Worm (Caenorhabditis elegans) whole organism, early embryonic: ENCODE results near the gene ugt-5.

ENCODE experiments used
- B0310.2 ChIP-seq: sonication (generic microtip); optimal IDR thresholded peaks from 2 replicates; lab custom pipeline; 2016; ENCODE audit warnings: mild to moderate bottlenecking, missing genetic modification characterization, missing compliant biosample characterization
- aly-1 ChIP-seq: sonication (generic microtip); optimal IDR thresholded peaks from 2 replicates; lab custom pipeline; 2016; ENCODE audit warnings: missing genetic modification characterization, missing compliant biosample characterization
- ama-1 ChIP-seq: fragments of 150-350 bp; optimal IDR thresholded peaks from 2 replicates; lab custom pipeline; 2014
- tbx-11 ChIP-seq: fragments of 200-800 bp; sonication (Bioruptor generic); IDR thresholded peaks from 2 replicates; pipeline ENCODE4 v1.3.6; 2022; ENCODE audit warnings: missing genetic modification characterization, missing compliant biosample characterization

- TF ChIP-seq ama-1 (lab: Kevin White, UChicago) (no peak), aly-1 (tag; lab: Kevin White, UChicago) (no peak), tbx-11 (GFP tag; lab: Robert Waterston, UW) (no peak), B0310.2 (tag; lab: Kevin White, UChicago) (no peak)
These were observed 3.2 kb upstream of the ugt-5 start for ce11 chrV:12795927-12796326.
